Fruit fly (Drosophila melanogaster): ENCODE data around the gene dbe.

The dbe gene

dm6 chr2L:852647-853111, 17.0 kb downstream of the dbe start, which contains the start of the genes CG4291 and kraken (continued):
- peak; percentile 18 for TF ChIP-seq vri (GFP tag; optimal IDR thresholded peaks at IDR 0.05)

- TF ChIP-seq lz (GFP tag; optimal IDR thresholded peaks at IDR 0.05) (peak; percentile 19), cyc (GFP tag; optimal IDR thresholded peaks at IDR 0.05) (peak; percentile 15), CG8119 (GFP tag; IDR thresholded peaks at IDR 0.05) (peak; percentile 13; the same call in 1 of the 3 replicates), CG1621 (tag; optimal IDR thresholded peaks at IDR 0.05) (peak; percentile 13), Ets21C (GFP tag; optimal IDR thresholded peaks at IDR 0.05) (no peak), CG6163 (GFP tag; IDR thresholded peaks at IDR 0.05) (peak; percentile 64), net (GFP tag; optimal IDR thresholded peaks at IDR 0.05) (peak; percentile 21), topi (GFP tag; optimal IDR thresholded peaks at IDR 0.05) (peak; percentile 18), Hr38 (GFP tag; optimal IDR thresholded peaks at IDR 0.05) (no peak), CG11762 (GFP tag; optimal IDR thresholded peaks at IDR 0.05; ENCODE audit: insufficient read depth) (no peak), dsx (GFP tag; optimal IDR thresholded peaks at IDR 0.05; ENCODE audit: poor library complexity, severe bottlenecking) (peak; percentile 58), Eip75B (GFP tag; optimal IDR thresholded peaks at IDR 0.05) (no peak), esn (GFP tag; optimal IDR thresholded peaks at IDR 0.05) (peak; percentile 49), Sox102F (GFP tag; optimal IDR thresholded peaks at IDR 0.05) (no peak), CG10669 (GFP tag; optimal IDR thresholded peaks at IDR 0.05) (no peak), CG11902 (GFP tag; optimal IDR thresholded peaks at IDR 0.05) (no peak), eg (GFP tag; IDR thresholded peaks at IDR 0.05) (peak; percentile 51; the same call in 1 of the 3 replicates), CG6854 (GFP tag; optimal IDR thresholded peaks at IDR 0.05) (peak; percentile 70), CG3032 (tag; optimal IDR thresholded peaks at IDR 0.05) (peak; percentile 11), Met (GFP tag; optimal IDR thresholded peaks at IDR 0.05) (peak; percentile 27), Ets96B (tag; optimal IDR thresholded peaks at IDR 0.05) (no peak), Lpt (GFP tag; optimal IDR thresholded peaks at IDR 0.05) (peak; percentile 40), CG16779 (tag; optimal IDR thresholded peaks at IDR 0.05) (peak; percentile 4), Hr4 (GFP tag; optimal IDR thresholded peaks at IDR 0.05) (no peak), Sox14 (GFP tag; optimal IDR thresholded peaks at IDR 0.05) (peak; percentile 60), ss (GFP tag; optimal IDR thresholded peaks at IDR 0.05) (peak; percentile 38 to 48), svp (GFP tag) (peak; percentile 86), fkh (GFP tag; optimal IDR thresholded peaks at IDR 0.05) (peak; percentile 90), spab (GFP tag; optimal IDR thresholded peaks at IDR 0.05) (no peak), CG3919 (GFP tag; optimal IDR thresholded peaks at IDR 0.05) (peak; percentile 27), CG6808 (GFP tag; optimal IDR thresholded peaks at IDR 0.05) (peak; percentile 37), Eip78C (GFP tag) (peak; percentile 74), CG9139 (GFP tag; optimal IDR thresholded peaks at IDR 0.05) (peak; percentile 33), vri (GFP tag; optimal IDR thresholded peaks at IDR 0.05) (peak; percentile 61), CG15336 (GFP tag; IDR thresholded peaks at IDR 0.05) (peak; percentile 46; the same call in 1 of the 2 replicates)
Measured at dm6 chr2L:850727-851257, 18.9 kb downstream of the dbe start, which contains the start of gene drongo. Gene drongo (minus strand): TSS chr2L:851071.

- TF ChIP-seq net (GFP tag; optimal IDR thresholded peaks at IDR 0.05) (no peak), topi (GFP tag; optimal IDR thresholded peaks at IDR 0.05) (no peak), dac (GFP tag; optimal IDR thresholded peaks at IDR 0.05) (no peak), Eip75B (GFP tag; optimal IDR thresholded peaks at IDR 0.05) (no peak), Gug (GFP tag; IDR thresholded peaks at IDR 0.05) (no peak), CG16779 (tag; optimal IDR thresholded peaks at IDR 0.05) (no peak), CG6808 (GFP tag; optimal IDR thresholded peaks at IDR 0.05) (no peak), CG8319 (GFP tag; optimal IDR thresholded peaks at IDR 0.05) (no peak), CG4318 (GFP tag; optimal IDR thresholded peaks at IDR 0.05) (no peak), CG11294 (GFP tag; IDR thresholded peaks at IDR 0.05) (no peak), Sox102F (GFP tag; optimal IDR thresholded peaks at IDR 0.05) (no peak), pdm3 (GFP tag; optimal IDR thresholded peaks at IDR 0.05) (no peak), Eip78C (GFP tag) (no peak), spab (GFP tag; optimal IDR thresholded peaks at IDR 0.05) (no peak)
Measured at dm6 chr2L:849787-850512, 19.7 kb downstream of the dbe start.
